Worm (Caenorhabditis elegans): ENCODE results near the gene F21G4.6.

- TF ChIP-seq dao-5 (tag; optimal IDR thresholded peaks at IDR 0.05): no peak
- TF ChIP-seq him-1 (tag; optimal IDR thresholded peaks at IDR 0.05): no peak
- no peak for TF ChIP-seq W03F9.2 (tag; optimal IDR thresholded peaks at IDR 0.05)
Measured at ce11 chrX:9883837-9884324, 33.4 kb downstream of the F21G4.6 start, which contains the start of gene mrp-4.

Data from whole organism, L4/young adult.